Worm (Caenorhabditis elegans): ENCODE results near the gene tomm-7.
A peak's percentile ranks its signal among the peaks of the same experiment; 100 is the strongest.

The tomm-7 gene

ce11 chrIII:7837567-7837966, 21.8 kb upstream of the tomm-7 start (continued):
- TF ChIP-seq pqm-1 (tag; optimal IDR thresholded peaks at IDR 0.05): no peak
- TF ChIP-seq aly-2 (tag; optimal IDR thresholded peaks at IDR 0.05): no peak
- no peak for TF ChIP-seq aha-1 (tag; optimal IDR thresholded peaks at IDR 0.05)
- no peak for TF ChIP-seq nhr-19 (GFP tag; conservative IDR thresholded peaks at IDR 0.05)
- TF ChIP-seq xbp-1 (tag; optimal IDR thresholded peaks at IDR 0.05): no peak
- TF ChIP-seq lin-35 (GFP tag; optimal IDR thresholded peaks at IDR 0.05): no peak
- TF ChIP-seq unc-62 (GFP tag; optimal IDR thresholded peaks at IDR 0.05): no peak
- no peak for TF ChIP-seq lir-3 (tag; optimal IDR thresholded peaks at IDR 0.05; ENCODE audit: poor library complexity)
- TF ChIP-seq fkh-10 (GFP tag; optimal IDR thresholded peaks at IDR 0.05): no peak
- no peak for TF ChIP-seq nhr-12 (tag; optimal IDR thresholded peaks at IDR 0.05)
- no peak for TF ChIP-seq egl-27 (tag; optimal IDR thresholded peaks at IDR 0.05)
- peak; percentile 5 for TF ChIP-seq nhr-71 (tag; optimal IDR thresholded peaks at IDR 0.05)
- no peak for TF ChIP-seq unc-130 (tag; optimal IDR thresholded peaks at IDR 0.05)
- no peak for TF ChIP-seq nhr-76 (tag; optimal IDR thresholded peaks at IDR 0.05)
- TF ChIP-seq C34B4.2 (tag; optimal IDR thresholded peaks at IDR 0.05): no peak
- no peak for TF ChIP-seq efl-3 (GFP tag; optimal IDR thresholded peaks at IDR 0.05)
- no peak for TF ChIP-seq elt-3 (tag; optimal IDR thresholded peaks at IDR 0.05)
- TF ChIP-seq fkh-4 (tag; optimal IDR thresholded peaks at IDR 0.05; ENCODE audit: borderline replicate concordance): peak; percentile 2
- TF ChIP-seq egl-13 (tag; optimal IDR thresholded peaks at IDR 0.05): peak; percentile 31
- peak; percentile 97 for TF ChIP-seq dsc-1 (tag; optimal IDR thresholded peaks at IDR 0.05)
- no peak for TF ChIP-seq ceh-8 (GFP tag; optimal IDR thresholded peaks at IDR 0.05)
- TF ChIP-seq lin-13 (GFP tag; optimal IDR thresholded peaks at IDR 0.05): no peak
- no peak for TF ChIP-seq F16B12.6 (tag; optimal IDR thresholded peaks at IDR 0.05)
- no peak for TF ChIP-seq nhr-90 (tag; optimal IDR thresholded peaks at IDR 0.05; ENCODE audit: poor library complexity)
- TF ChIP-seq zip-4 (GFP tag; optimal IDR thresholded peaks at IDR 0.05): no peak
- TF ChIP-seq rnt-1 (tag; optimal IDR thresholded peaks at IDR 0.05): no peak
- TF ChIP-seq sup-37 (GFP tag; optimal IDR thresholded peaks at IDR 0.05): no peak
- TF ChIP-seq hpl-2 (GFP tag; optimal IDR thresholded peaks at IDR 0.05): no peak
- TF ChIP-seq sox-4 (tag; optimal IDR thresholded peaks at IDR 0.05): peak; percentile 51
- TF ChIP-seq ama-1 (optimal IDR thresholded peaks at IDR 0.05): no peak
- TF ChIP-seq ztf-4 (tag; optimal IDR thresholded peaks at IDR 0.05): no peak
- no peak for TF ChIP-seq grh-1 (GFP tag; IDR thresholded peaks at IDR 0.05)
- TF ChIP-seq snu-23 (GFP tag; optimal IDR thresholded peaks at IDR 0.05): no peak
- no peak for TF ChIP-seq nhr-85 (tag)
- no peak for TF ChIP-seq nhr-237 (tag; optimal IDR thresholded peaks at IDR 0.05)
- no peak for TF ChIP-seq C16A3.4 (tag; optimal IDR thresholded peaks at IDR 0.05)

ce11 chrIII:7838907-7839642, 20.3 kb upstream of the tomm-7 start, which contains the start of gene ceh-23:
TSS of gene ceh-23 (plus strand) at chrIII:7839592.
- TF ChIP-seq nhr-47 (tag; optimal IDR thresholded peaks at IDR 0.05) (peak; percentile 57), nhr-20 (tag; optimal IDR thresholded peaks at IDR 0.05) (peak; percentile 16), grh-1 (GFP tag; IDR thresholded peaks at IDR 0.05) (no peak), aha-1 (tag; optimal IDR thresholded peaks at IDR 0.05) (no peak), nhr-11 (tag; optimal IDR thresholded peaks at IDR 0.05) (peak; percentile 29), egl-13 (tag; optimal IDR thresholded peaks at IDR 0.05) (peak; percentile 38), snu-23 (GFP tag; optimal IDR thresholded peaks at IDR 0.05) (no peak), vab-15 (tag; optimal IDR thresholded peaks at IDR 0.05) (no peak), sox-4 (tag; optimal IDR thresholded peaks at IDR 0.05) (peak; percentile 14), dsc-1 (tag; optimal IDR thresholded peaks at IDR 0.05) (peak; percentile 96), skn-1 (tag; optimal IDR thresholded peaks at IDR 0.05) (no peak), efl-3 (GFP tag; optimal IDR thresholded peaks at IDR 0.05) (no peak), nhr-71 (tag; optimal IDR thresholded peaks at IDR 0.05) (peak; percentile 38), ceh-8 (GFP tag; optimal IDR thresholded peaks at IDR 0.05) (peak; percentile 43), lsy-2 (tag; optimal IDR thresholded peaks at IDR 0.05) (peak in 1 of 2 experiments; percentile 2), pax-3 (tag; optimal IDR thresholded peaks at IDR 0.05) (peak; percentile 76), mef-2 (tag; optimal IDR thresholded peaks at IDR 0.05) (no peak), fkh-8 (tag; optimal IDR thresholded peaks at IDR 0.05) (peak; percentile 61), ztf-4 (tag; optimal IDR thresholded peaks at IDR 0.05) (no peak)
